Fruit fly (Drosophila melanogaster): ENCODE data around the gene BthD.

Gene BthD

DNA sequence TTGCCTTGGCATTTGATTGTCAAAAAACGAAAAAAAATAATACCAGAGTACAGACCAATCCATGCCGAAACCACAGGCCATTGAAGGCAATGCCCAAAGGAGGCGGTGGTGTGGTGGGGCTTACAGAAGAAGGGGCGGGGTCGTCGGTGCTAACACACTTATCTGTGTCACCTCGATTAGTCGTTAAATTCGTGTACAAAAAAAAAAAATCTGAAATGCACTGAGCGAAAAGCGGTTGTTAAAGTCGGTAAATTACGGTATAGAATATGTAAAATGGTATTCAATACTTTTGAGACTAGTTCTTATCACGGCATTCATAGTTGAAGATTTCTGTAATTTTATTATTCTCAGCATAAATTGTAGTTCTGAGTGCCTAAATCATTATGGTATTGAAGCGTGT lies 32.0 kb downstream of the BthD start:
- TF ChIP-seq CG13204 (GFP tag; optimal IDR thresholded peaks at IDR 0.05), result no peak
- TF ChIP-seq CG12605 (GFP tag; IDR thresholded peaks at IDR 0.05), result no peak
- TF ChIP-seq CG4496 (GFP tag; IDR thresholded peaks at IDR 0.05), result peak; percentile 83
- 0 out of 2 replicates have a peak, but pooled peaks have one; percentile 22 for TF ChIP-seq CG32121 (GFP tag; IDR thresholded peaks at IDR 0.05)
- 0 out of 2 replicates have a peak, but pooled peaks have one; percentile 22 for TF ChIP-seq Ets98B (GFP tag; IDR thresholded peaks at IDR 0.05)
- no peak for TF ChIP-seq D1 (tag; optimal IDR thresholded peaks at IDR 0.05)
- no peak for TF ChIP-seq CG10348 (GFP tag; IDR thresholded peaks at IDR 0.05)
- TF ChIP-seq Pif1B (GFP tag; optimal IDR thresholded peaks at IDR 0.05), result no peak
- peak; percentile 14 for TF ChIP-seq Snoo (tag; optimal IDR thresholded peaks at IDR 0.05)
- no peak for TF ChIP-seq EcR (GFP tag; optimal IDR thresholded peaks at IDR 0.05)
- TF ChIP-seq rn (GFP tag; IDR thresholded peaks at IDR 0.05), result 0 out of 2 replicates have a peak, but pooled peaks have one; percentile 24
- TF ChIP-seq CG14655 (GFP tag; optimal IDR thresholded peaks at IDR 0.05), result peak; percentile 5
- TF ChIP-seq fd96Ca (GFP tag; IDR thresholded peaks at IDR 0.05), result 0 out of 3 replicates have a peak, but pooled peaks have one; percentile 42
- TF ChIP-seq CG15710 (tag; optimal IDR thresholded peaks at IDR 0.05), result peak; percentile 56
- TF ChIP-seq gl (tag; optimal IDR thresholded peaks at IDR 0.05), result no peak
- TF ChIP-seq CG34367 (tag; optimal IDR thresholded peaks at IDR 0.05), result peak; percentile 46
- TF ChIP-seq CG8159 (tag; optimal IDR thresholded peaks at IDR 0.05), result peak; percentile 57
- peak; percentile 3 for TF ChIP-seq Pif1A (GFP tag; optimal IDR thresholded peaks at IDR 0.05)
- peak; percentile 17 for TF ChIP-seq CG8301 (tag; optimal IDR thresholded peaks at IDR 0.05)
- TF ChIP-seq CG9948 (tag; optimal IDR thresholded peaks at IDR 0.05), result peak; percentile 32
- peak; percentile 58 for TF ChIP-seq CG17806 (tag; optimal IDR thresholded peaks at IDR 0.05)

dm6 chrX:13644696-13645393 lies 32.9 kb downstream of the BthD start:
- no peak for TF ChIP-seq rn (GFP tag; IDR thresholded peaks at IDR 0.05)
- TF ChIP-seq CG12605 (GFP tag; IDR thresholded peaks at IDR 0.05), result no peak
- TF ChIP-seq CG17806 (tag; optimal IDR thresholded peaks at IDR 0.05), result no peak
- TF ChIP-seq CG34367 (tag; optimal IDR thresholded peaks at IDR 0.05), result peak; percentile 41
- no peak for TF ChIP-seq D1 (tag; optimal IDR thresholded peaks at IDR 0.05)
- TF ChIP-seq CG14655 (GFP tag; optimal IDR thresholded peaks at IDR 0.05), result peak; percentile 5
- TF ChIP-seq CG10348 (GFP tag; IDR thresholded peaks at IDR 0.05), result no peak
- TF ChIP-seq EcR (GFP tag; optimal IDR thresholded peaks at IDR 0.05), result peak; percentile 61
- no peak for TF ChIP-seq fd96Ca (GFP tag; IDR thresholded peaks at IDR 0.05)
- TF ChIP-seq CG9948 (tag; optimal IDR thresholded peaks at IDR 0.05), result no peak
- peak; percentile 80 for TF ChIP-seq gl (tag; optimal IDR thresholded peaks at IDR 0.05)
- peak; percentile 49; the same call in 2 of the 3 replicates for TF ChIP-seq CG4496 (GFP tag; IDR thresholded peaks at IDR 0.05)
- TF ChIP-seq CG15710 (tag; optimal IDR thresholded peaks at IDR 0.05), result peak; percentile 46
- TF ChIP-seq CG8159 (tag; optimal IDR thresholded peaks at IDR 0.05), result peak; percentile 38
- no peak for TF ChIP-seq CG8301 (tag; optimal IDR thresholded peaks at IDR 0.05)
- TF ChIP-seq Pif1B (GFP tag; optimal IDR thresholded peaks at IDR 0.05), result peak; percentile 69
- TF ChIP-seq CG13204 (GFP tag; optimal IDR thresholded peaks at IDR 0.05), result peak; percentile 78
- TF ChIP-seq Pif1A (GFP tag; optimal IDR thresholded peaks at IDR 0.05), result peak; percentile 56
- peak; percentile 19; the same call in 1 of the 2 replicates for TF ChIP-seq Ets98B (GFP tag; IDR thresholded peaks at IDR 0.05)
- peak; percentile 41 for TF ChIP-seq Snoo (tag; optimal IDR thresholded peaks at IDR 0.05)
- TF ChIP-seq CG32121 (GFP tag; IDR thresholded peaks at IDR 0.05), result no peak

DNA sequence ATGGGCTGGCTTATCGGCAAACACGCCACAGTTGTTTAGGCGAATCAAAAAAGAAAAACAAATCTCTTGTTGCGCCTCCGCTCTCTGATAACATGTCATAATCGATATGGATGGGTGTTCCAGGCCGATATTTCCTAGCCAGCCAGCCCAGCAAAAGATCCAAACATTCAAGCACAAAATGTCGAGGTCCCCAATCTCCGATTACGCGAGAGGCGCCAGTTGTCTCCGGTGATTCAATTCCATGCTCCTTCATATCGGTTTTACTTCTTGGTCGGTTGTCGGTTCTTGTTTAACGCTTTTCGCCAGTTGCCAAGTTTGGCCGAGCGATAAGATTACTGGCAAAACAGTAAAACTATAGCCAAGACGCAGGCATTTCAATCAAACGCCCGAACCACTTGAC lies 34.2 kb downstream of the BthD start:
- TF ChIP-seq CG17806 (tag; optimal IDR thresholded peaks at IDR 0.05) (no peak), Pif1B (GFP tag; optimal IDR thresholded peaks at IDR 0.05) (no peak), CG32121 (GFP tag; IDR thresholded peaks at IDR 0.05) (no peak), rn (GFP tag; IDR thresholded peaks at IDR 0.05) (no peak), CG13204 (GFP tag; optimal IDR thresholded peaks at IDR 0.05) (no peak), EcR (GFP tag; optimal IDR thresholded peaks at IDR 0.05) (no peak)

DNA sequence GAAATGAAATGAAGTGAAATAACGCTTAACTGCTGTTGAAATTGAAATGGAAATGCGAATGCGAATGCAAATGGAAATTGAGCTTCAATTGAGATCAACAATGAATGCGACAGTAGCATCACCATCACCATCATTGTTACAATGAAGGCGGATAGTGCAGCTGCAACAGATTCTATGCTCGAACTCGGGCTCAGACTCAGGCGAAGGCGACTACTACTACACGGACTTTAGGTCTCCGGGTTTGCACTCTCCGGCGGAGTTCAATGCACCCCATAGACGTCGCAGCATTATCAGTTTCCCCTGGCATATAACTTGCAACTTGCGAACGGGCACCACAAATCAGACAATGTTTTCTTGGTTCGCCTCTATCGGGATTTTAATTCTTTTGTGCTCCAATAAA lies 36.9 kb downstream of the BthD start:
- TF ChIP-seq CG14655 (GFP tag; optimal IDR thresholded peaks at IDR 0.05) (no peak), Pif1A (GFP tag; optimal IDR thresholded peaks at IDR 0.05) (no peak), EcR (GFP tag; optimal IDR thresholded peaks at IDR 0.05) (peak; percentile 79)

- TF ChIP-seq D1 (tag; optimal IDR thresholded peaks at IDR 0.05) (no peak), Snoo (tag; optimal IDR thresholded peaks at IDR 0.05) (no peak), CG15710 (tag; optimal IDR thresholded peaks at IDR 0.05) (no peak), Ets98B (GFP tag; IDR thresholded peaks at IDR 0.05) (no peak), CG34367 (tag; optimal IDR thresholded peaks at IDR 0.05) (no peak), CG32121 (GFP tag; IDR thresholded peaks at IDR 0.05) (no peak), CG12605 (GFP tag; IDR thresholded peaks at IDR 0.05) (no peak), gl (tag; optimal IDR thresholded peaks at IDR 0.05) (no peak)
Measured at dm6 chrX:13649801-13650200, 37.9 kb downstream of the BthD start.

DNA sequence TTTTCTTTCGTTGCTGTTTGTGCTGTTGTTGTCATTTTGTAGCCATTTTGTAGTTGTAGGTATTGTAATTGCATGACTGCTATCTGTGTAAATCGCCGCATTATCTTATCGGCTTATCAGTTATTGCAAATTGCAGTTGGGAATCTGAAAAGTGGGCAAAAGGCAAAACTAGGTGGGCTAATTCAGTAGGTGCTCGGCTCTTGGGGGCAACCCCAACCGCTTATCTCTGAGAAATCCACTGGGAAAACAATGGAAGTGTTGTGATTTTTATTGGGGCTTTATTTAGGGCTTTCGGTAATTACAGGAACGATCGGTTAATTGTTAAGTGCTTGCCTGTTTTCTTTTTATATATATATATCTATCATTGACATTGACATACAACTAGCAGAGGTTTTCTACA lies 39.2 kb downstream of the BthD start:
- TF ChIP-seq D1 (tag; optimal IDR thresholded peaks at IDR 0.05) (no peak), CG32121 (GFP tag; IDR thresholded peaks at IDR 0.05) (no peak), Ets98B (GFP tag; IDR thresholded peaks at IDR 0.05) (no peak), gl (tag; optimal IDR thresholded peaks at IDR 0.05) (no peak), CG12605 (GFP tag; IDR thresholded peaks at IDR 0.05) (no peak), Snoo (tag; optimal IDR thresholded peaks at IDR 0.05) (no peak), CG13204 (GFP tag; optimal IDR thresholded peaks at IDR 0.05) (no peak), CG34367 (tag; optimal IDR thresholded peaks at IDR 0.05) (no peak)
